Worm (Caenorhabditis elegans): ENCODE measurements around the gene sra-39.

The sra-39 gene

DNA sequence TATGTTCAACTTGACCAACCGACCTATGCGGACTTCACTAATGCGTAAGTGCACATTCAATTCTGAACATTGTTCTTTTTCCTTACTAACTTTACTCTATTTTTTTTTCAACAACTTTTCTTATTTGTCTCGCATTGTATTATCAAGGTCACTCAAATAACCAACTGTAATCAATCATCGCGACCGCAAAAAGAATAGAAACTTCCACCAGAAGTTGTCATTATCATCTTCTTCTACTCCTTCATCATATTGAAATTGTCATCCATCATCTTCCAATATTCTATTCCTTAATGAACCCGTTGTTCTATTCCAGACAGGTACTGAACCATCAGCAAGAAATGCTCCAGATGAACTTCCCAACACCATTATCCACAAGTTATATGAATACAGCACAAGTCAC is 36.2 kb upstream of the sra-39 start:
- TF ChIP-seq nhr-85 (tag) (peak; percentile 81), unc-30 (tag; optimal IDR thresholded peaks at IDR 0.05) (no peak), nhr-20 (tag; optimal IDR thresholded peaks at IDR 0.05) (peak; percentile 38), skn-1 (tag; optimal IDR thresholded peaks at IDR 0.05) (no peak), irx-1 (tag; optimal IDR thresholded peaks at IDR 0.05) (peak; percentile 3), lin-39 (tag; optimal IDR thresholded peaks at IDR 0.05) (no peak), elt-3 (tag; optimal IDR thresholded peaks at IDR 0.05) (peak in 5 of 6 experiments; percentile 53 to 91 (median 80)), nhr-71 (tag; optimal IDR thresholded peaks at IDR 0.05) (peak; percentile 47), lin-35 (GFP tag; optimal IDR thresholded peaks at IDR 0.05) (peak in 1 of 2 experiments; percentile 28), blmp-1 (tag; optimal IDR thresholded peaks at IDR 0.05) (peak; percentile 56), dpl-1 (GFP tag; optimal IDR thresholded peaks at IDR 0.05) (no peak), lsy-2 (tag; optimal IDR thresholded peaks at IDR 0.05) (peak in 1 of 2 experiments; percentile 22), snu-23 (GFP tag; optimal IDR thresholded peaks at IDR 0.05) (peak; percentile 33), lin-14 (GFP tag; optimal IDR thresholded peaks at IDR 0.05) (peak; percentile 19), nhr-76 (tag; optimal IDR thresholded peaks at IDR 0.05) (no peak), elt-2 (tag; optimal IDR thresholded peaks at IDR 0.05) (no peak)

DNA sequence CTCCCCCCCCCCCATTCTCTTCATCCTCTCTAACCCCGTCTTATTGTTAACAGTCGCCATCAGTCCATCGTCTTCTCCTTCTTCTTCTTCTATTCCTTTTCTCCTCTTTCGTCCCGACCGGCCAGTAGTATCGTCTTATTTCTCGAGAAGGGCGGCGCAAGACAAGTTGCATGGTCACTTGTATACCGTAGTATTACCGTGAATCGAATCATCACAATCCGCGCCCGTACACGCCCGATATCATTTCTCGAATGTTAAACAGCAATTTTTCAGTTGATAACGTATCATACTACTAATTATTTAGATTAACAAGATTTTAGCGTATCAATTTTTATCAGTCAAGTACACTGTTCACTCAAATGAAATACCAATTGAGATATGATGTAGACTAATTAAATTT is 34.7 kb upstream of the sra-39 start:
- TF ChIP-seq nhr-28 (tag; optimal IDR thresholded peaks at IDR 0.05): no peak
- TF ChIP-seq nhr-90 (tag; optimal IDR thresholded peaks at IDR 0.05; ENCODE audit: poor library complexity): peak; percentile 0
- no peak for TF ChIP-seq ets-5 (GFP tag; IDR thresholded peaks at IDR 0.05)
- TF ChIP-seq aha-1 (tag; optimal IDR thresholded peaks at IDR 0.05): no peak
- no peak for TF ChIP-seq ceh-63 (GFP tag; optimal IDR thresholded peaks at IDR 0.05)
- no peak for TF ChIP-seq ceh-90 (tag; optimal IDR thresholded peaks at IDR 0.05)
- TF ChIP-seq isw-1 (GFP tag; IDR thresholded peaks at IDR 0.05): no peak
- no peak for TF ChIP-seq zip-4 (GFP tag; optimal IDR thresholded peaks at IDR 0.05)
- no peak for TF ChIP-seq unc-30 (tag; optimal IDR thresholded peaks at IDR 0.05)
- TF ChIP-seq aly-2 (tag; optimal IDR thresholded peaks at IDR 0.05): no peak
- peak; percentile 12 for TF ChIP-seq snu-23 (GFP tag; optimal IDR thresholded peaks at IDR 0.05)
- TF ChIP-seq nhr-11 (tag; optimal IDR thresholded peaks at IDR 0.05): no peak
- no peak for TF ChIP-seq hlh-4 (tag; optimal IDR thresholded peaks at IDR 0.05)
- TF ChIP-seq blmp-1 (tag; optimal IDR thresholded peaks at IDR 0.05): peak; percentile 64
- 0 out of 2 replicates have a peak, but pooled peaks have one; percentile 1 for TF ChIP-seq nhr-19 (GFP tag; conservative IDR thresholded peaks at IDR 0.05)
- no peak for TF ChIP-seq lin-15B (tag; optimal IDR thresholded peaks at IDR 0.05)
- TF ChIP-seq nhr-20 (tag; optimal IDR thresholded peaks at IDR 0.05): peak; percentile 28
- TF ChIP-seq F16B12.6 (tag; optimal IDR thresholded peaks at IDR 0.05): no peak
- TF ChIP-seq C04F5.9 (tag; optimal IDR thresholded peaks at IDR 0.05): no peak
- TF ChIP-seq unc-98 (GFP tag; IDR thresholded peaks at IDR 0.05): no peak
- TF ChIP-seq lin-14 (GFP tag; optimal IDR thresholded peaks at IDR 0.05): no peak
- peak; percentile 71 to 98 (median 92) for TF ChIP-seq elt-3 (tag; optimal IDR thresholded peaks at IDR 0.05)
- TF ChIP-seq nhr-76 (tag; optimal IDR thresholded peaks at IDR 0.05): no peak
- TF ChIP-seq efl-1 (optimal IDR thresholded peaks at IDR 0.05): no peak
- no peak for TF ChIP-seq efl-1 (GFP tag; optimal IDR thresholded peaks at IDR 0.05 in 1 of 2)
- TF ChIP-seq nhr-237 (tag; optimal IDR thresholded peaks at IDR 0.05): no peak
- peak; percentile 73 for TF ChIP-seq nhr-85 (tag)
- no peak for TF ChIP-seq elt-2 (tag; optimal IDR thresholded peaks at IDR 0.05)
- no peak for TF ChIP-seq lin-35 (GFP tag; optimal IDR thresholded peaks at IDR 0.05)
- TF ChIP-seq lin-13 (GFP tag; optimal IDR thresholded peaks at IDR 0.05): no peak
- no peak for TF ChIP-seq zag-1 (tag; optimal IDR thresholded peaks at IDR 0.05)
- TF ChIP-seq nhr-71 (tag; optimal IDR thresholded peaks at IDR 0.05): peak; percentile 21
- no peak for TF ChIP-seq egl-27 (tag; optimal IDR thresholded peaks at IDR 0.05)
- TF ChIP-seq unc-130 (tag; optimal IDR thresholded peaks at IDR 0.05): peak; percentile 38
- no peak for TF ChIP-seq fkh-4 (tag; optimal IDR thresholded peaks at IDR 0.05; ENCODE audit: borderline replicate concordance)
- no peak for TF ChIP-seq ztf-11 (tag; optimal IDR thresholded peaks at IDR 0.05)
- no peak for TF ChIP-seq ztf-4 (tag; optimal IDR thresholded peaks at IDR 0.05)
- no peak for TF ChIP-seq mef-2 (tag; optimal IDR thresholded peaks at IDR 0.05)
- no peak for TF ChIP-seq fos-1 (tag; optimal IDR thresholded peaks at IDR 0.05)
- TF ChIP-seq lsy-2 (tag; optimal IDR thresholded peaks at IDR 0.05): peak in 1 of 2 experiments; percentile 56
- no peak for TF ChIP-seq sox-4 (tag; optimal IDR thresholded peaks at IDR 0.05)
- TF ChIP-seq unc-86 (tag; optimal IDR thresholded peaks at IDR 0.05): no peak
- no peak for TF ChIP-seq ama-1 (optimal IDR thresholded peaks at IDR 0.05)

Measured in whole organism, L1 larva.